Fruit fly (Drosophila melanogaster) whole organism, embryonic: ENCODE measurements around the gene CG17855.

Experiments used
- BtbVII ChIP-seq: fragments of 200-800 bp; sonication (Bioruptor generic); optimal IDR thresholded peaks from 3 replicates; lab custom pipeline; 2017; ENCODE audit warnings: missing biosample characterization, mild to moderate bottlenecking, missing genetic modification characterization
- CG1603 ChIP-seq: fragments of 200-800 bp; sonication (Bioruptor generic); optimal IDR thresholded peaks from 2 replicates; lab custom pipeline; 2019; ENCODE audit warnings: missing biosample characterization, mild to moderate bottlenecking, missing genetic modification characterization, moderate library complexity
- CG18599 ChIP-seq: fragments of 200-800 bp; sonication (Bioruptor generic); optimal IDR thresholded peaks from 3 replicates; lab custom pipeline; 2017; ENCODE audit warnings: missing biosample characterization, missing genetic modification characterization, mild to moderate bottlenecking, moderate library complexity, missing genetic modification reagents
- CG2116 ChIP-seq: fragments of 200-800 bp; sonication (Bioruptor generic); optimal IDR thresholded peaks from 3 replicates; lab custom pipeline; 2018; ENCODE audit warnings: missing biosample characterization, mild to moderate bottlenecking, missing genetic modification characterization
- CG2678 ChIP-seq: fragments of 200-800 bp; sonication (Bioruptor generic); optimal IDR thresholded peaks from 3 replicates; lab custom pipeline; 2019; ENCODE audit warnings: missing biosample characterization, mild to moderate bottlenecking, missing genetic modification characterization, moderate library complexity
- CG2875 ChIP-seq: fragments of 200-800 bp; sonication (Bioruptor generic); optimal IDR thresholded peaks from 2 replicates; lab custom pipeline; 2017; ENCODE audit warnings: missing biosample characterization, mild to moderate bottlenecking, missing genetic modification characterization, missing genetic modification reagents
- CG5245 ChIP-seq: fragments of 200-800 bp; sonication (Bioruptor generic); optimal IDR thresholded peaks from 3 replicates; lab custom pipeline; 2016; ENCODE audit warnings: missing biosample characterization, missing genetic modification characterization
- CG7357 ChIP-seq: fragments of 200-800 bp; sonication (Bioruptor generic); IDR thresholded peaks from 3 replicates; pipeline ENCODE4 v1.3.6; 2022; ENCODE audit warnings: missing biosample characterization, missing genetic modification characterization
- Camta ChIP-seq: fragments of 200-800 bp; sonication (Bioruptor generic); optimal IDR thresholded peaks from 2 replicates; lab custom pipeline; 2016; ENCODE audit warnings: missing biosample characterization, missing genetic modification characterization
- Dek ChIP-seq: fragments of 200-800 bp; sonication (Bioruptor generic); optimal IDR thresholded peaks from 3 replicates; lab custom pipeline; 2019; ENCODE audit warnings: missing biosample characterization, mild to moderate bottlenecking, missing genetic modification characterization, moderate library complexity
- Dll ChIP-seq: fragments of 200-800 bp; sonication (Bioruptor generic); IDR thresholded peaks from 4 replicates; pipeline ENCODE4 v1.3.6; 2022; ENCODE audit warnings: missing biosample characterization, missing genetic modification characterization; ENCODE audit not compliant: partially characterized antibody
- Doc3 ChIP-seq: fragments of 200-800 bp; sonication (Bioruptor generic); IDR thresholded peaks from 3 replicates; pipeline ENCODE4 v1.3.6; 2022; ENCODE audit warnings: missing biosample characterization, missing genetic modification characterization; ENCODE audit not compliant: partially characterized antibody
- E2f1 ChIP-seq: fragments of 200-800 bp; sonication (Bioruptor generic); IDR thresholded peaks from 2 replicates; pipeline ENCODE4 v1.3.6; 2022; ENCODE audit warnings: missing biosample characterization, missing genetic modification characterization
- E2f2 ChIP-seq: fragments of 200-800 bp; sonication (Bioruptor generic); IDR thresholded peaks from 2 replicates; pipeline ENCODE4 v1.3.6; 2022; ENCODE audit warnings: missing biosample characterization, missing genetic modification characterization
- HmgD ChIP-seq: fragments of 200-800 bp; sonication (Bioruptor generic); optimal IDR thresholded peaks from 3 replicates; lab custom pipeline; 2016; ENCODE audit warnings: missing biosample characterization, missing genetic modification characterization
- Meics ChIP-seq: fragments of 200-800 bp; sonication (Bioruptor generic); optimal IDR thresholded peaks from 2 replicates; lab custom pipeline; 2017; ENCODE audit warnings: missing biosample characterization, mild to moderate bottlenecking, missing genetic modification characterization
- NfI ChIP-seq: fragments of 200-800 bp; sonication (Bioruptor generic); optimal IDR thresholded peaks from 3 replicates; lab custom pipeline; 2018; ENCODE audit warnings: missing biosample characterization, mild to moderate bottlenecking, missing genetic modification characterization, moderate library complexity
- Opbp ChIP-seq: fragments of 200-800 bp; sonication (Bioruptor generic); IDR thresholded peaks from 3 replicates; pipeline ENCODE4 v1.3.6; 2022; ENCODE audit warnings: missing biosample characterization, missing genetic modification characterization; ENCODE audit not compliant: partially characterized antibody
- Pdp1 ChIP-seq, 2 experiments: fragments of 200-800 bp; sonication (Bioruptor generic); optimal IDR thresholded peaks; 3 replicates each; lab custom pipeline; 2016; ENCODE audit warnings: missing biosample characterization in 2 of 2, missing genetic modification characterization in 2 of 2, mild to moderate bottlenecking in 1 of 2, moderate library complexity in 1 of 2
- Six4 ChIP-seq: fragments of 200-800 bp; sonication (Bioruptor generic); optimal IDR thresholded peaks from 2 replicates; lab custom pipeline; 2016; ENCODE audit warnings: missing biosample characterization, missing genetic modification characterization
- amos ChIP-seq: fragments of 200-800 bp; sonication (Bioruptor generic); IDR thresholded peaks from 2 replicates; pipeline ENCODE4 v1.3.6; 2022; ENCODE audit warnings: missing biosample characterization, missing genetic modification characterization; ENCODE audit not compliant: partially characterized antibody
- cas ChIP-seq: fragments of 200-800 bp; sonication (Bioruptor generic); IDR thresholded peaks from 2 replicates; pipeline ENCODE4 v1.3.6; 2022; ENCODE audit warnings: missing biosample characterization, missing genetic modification characterization
- dati ChIP-seq: fragments of 200-800 bp; sonication (Bioruptor generic); IDR thresholded peaks from 2 replicates; pipeline ENCODE4 v1.3.6; 2022; ENCODE audit warnings: missing biosample characterization, missing genetic modification characterization
- exex ChIP-seq: fragments of 200-800 bp; sonication (Bioruptor generic); optimal IDR thresholded peaks from 4 replicates; lab custom pipeline; 2018; ENCODE audit warnings: missing biosample characterization, mild to moderate bottlenecking, missing genetic modification characterization, moderate library complexity
- fd64A ChIP-seq: fragments of 200-800 bp; sonication (Bioruptor generic); optimal IDR thresholded peaks from 3 replicates; lab custom pipeline; 2018; ENCODE audit warnings: missing biosample characterization, mild to moderate bottlenecking, missing genetic modification characterization
- gro ChIP-seq: fragments of 200-800 bp; sonication (Bioruptor generic); optimal IDR thresholded peaks from 2 replicates; lab custom pipeline; 2016; ENCODE audit warnings: missing biosample characterization, missing genetic modification characterization
- gt ChIP-seq: fragments of 200-800 bp; sonication (Bioruptor generic); IDR thresholded peaks from 2 replicates; pipeline ENCODE4 v1.3.6; 2022; ENCODE audit warnings: missing biosample characterization, missing genetic modification characterization
- kah ChIP-seq: fragments of 200-800 bp; sonication (Bioruptor generic); optimal IDR thresholded peaks from 2 replicates; lab custom pipeline; 2018; ENCODE audit warnings: missing biosample characterization, mild to moderate bottlenecking, missing genetic modification characterization
- kni ChIP-seq: fragments of 200-800 bp; sonication (Bioruptor generic); optimal IDR thresholded peaks from 3 replicates; lab custom pipeline; 2017; ENCODE audit warnings: mild to moderate bottlenecking, missing biosample characterization, missing genetic modification reagents, missing genetic modification characterization
- lola ChIP-seq, 3 experiments: fragments of >200 bp in 2 of 3; fragments of 200-800 bp in 1 of 3; sonication (Bioruptor generic) in 1 of 3; optimal IDR thresholded peaks; 2 replicates each; lab custom pipeline; 2017 to 2019; ENCODE audit warnings: missing biosample characterization in 3 of 3, missing genetic modification characterization in 3 of 3, mild to moderate bottlenecking in 1 of 3, moderate library complexity in 1 of 3
- lov ChIP-seq, 2 experiments: fragments of 200-800 bp in 1 of 2; fragments of >200 bp in 1 of 2; sonication (Bioruptor generic) in 1 of 2; IDR thresholded peaks in 1 of 2; optimal IDR thresholded peaks in 1 of 2; 2 replicates in 1 of 2; 3 replicates in 1 of 2; pipeline versions ENCODE4 v1.3.6 to Lab custom; 2017 to 2022; ENCODE audit warnings: missing biosample characterization in 1 of 2, missing genetic modification characterization in 1 of 2
- row ChIP-seq: fragments of 200-800 bp; sonication (Bioruptor generic); IDR thresholded peaks from 3 replicates; pipeline ENCODE4 v1.3.6; 2022; ENCODE audit warnings: missing biosample characterization, missing genetic modification characterization
- tio ChIP-seq: fragments of 200-800 bp; sonication (Bioruptor generic); optimal IDR thresholded peaks from 2 replicates; lab custom pipeline; 2017; ENCODE audit warnings: missing biosample characterization, missing genetic modification characterization, inconsistent platforms
- wek ChIP-seq: fragments of 200-800 bp; sonication (Bioruptor generic); optimal IDR thresholded peaks from 3 replicates; lab custom pipeline; 2018; ENCODE audit warnings: missing biosample characterization, mild to moderate bottlenecking, missing genetic modification characterization, moderate library complexity

CG17855 gene

DNA sequence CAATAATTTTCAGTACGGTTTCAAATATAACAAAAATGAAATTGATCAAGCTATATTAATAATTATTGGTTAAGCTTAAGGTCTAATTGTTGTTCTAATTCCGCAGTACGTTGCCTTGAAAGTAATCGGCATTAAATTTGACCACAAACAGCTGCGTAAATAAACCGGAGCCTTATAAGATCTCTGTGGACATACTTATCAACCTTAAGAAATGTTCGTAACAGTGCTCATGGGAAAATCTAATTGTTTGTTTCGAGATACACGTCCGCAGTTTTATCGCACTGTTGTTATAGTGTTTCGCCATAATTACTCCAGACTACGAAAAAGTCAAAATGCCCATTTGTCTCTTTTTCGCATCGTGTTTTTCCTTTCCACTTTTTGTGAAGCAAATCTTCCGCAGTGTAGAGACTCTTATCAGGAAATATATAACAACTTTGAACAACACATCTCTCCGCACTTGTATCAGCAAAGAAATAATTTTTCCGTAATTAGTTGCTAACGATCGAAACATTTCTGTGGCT, 10.4 kb upstream of the CG17855 start (continued):
- TF ChIP-seq CG18599 (GFP tag; lab: Kevin White, UChicago) (peak; percentile 8), Meics (GFP tag; lab: Kevin White, UChicago) (peak; percentile 34), Pdp1 (GFP tag; optimal IDR thresholded peaks at IDR 0.05; lab: Kevin White, UChicago) (peak in 1 of 2 experiments; percentile 34), CG2116 (GFP tag; lab: Kevin White, UChicago) (no peak)
- TF ChIP-seq, all 482 proteins: peak for 15

dm6 chr2L:9542578-9542977, 2.3 kb downstream of the CG17855 start, which contains the start of gene Cpr30B:
TSS of gene Cpr30B (plus strand) at chr2L:9542878.
- TF ChIP-seq tio (GFP tag; lab: Kevin White, UChicago) (no peak), Dek (tag; lab: Kevin White, UChicago) (no peak), Opbp (GFP tag; lab: Robert Waterston, UW) (no peak), gro (no peak), CG1603 (tag; lab: Kevin White, UChicago) (no peak), wek (GFP tag; lab: Kevin White, UChicago) (no peak), BtbVII (no peak), lola (GFP tag; optimal IDR thresholded peaks at IDR 0.05; lab: Kevin White, UChicago) (no peak), Doc3 (GFP tag; lab: Robert Waterston, UW) (no peak), E2f2 (GFP tag; lab: Robert Waterston, UW) (no peak), amos (no peak), CG2875 (GFP tag; lab: Kevin White, UChicago) (no peak), Dll (no peak), CG7357 (GFP tag; lab: Robert Waterston, UW) (no peak), kah (no peak), Camta (GFP tag; lab: Kevin White, UChicago) (no peak), gt (GFP tag; lab: Robert Waterston, UW) (no peak), fd64A (GFP tag; lab: Kevin White, UChicago) (no peak), CG5245 (GFP tag; lab: Kevin White, UChicago) (no peak)
- TF ChIP-seq, all 482 proteins: peak for 0

DNA sequence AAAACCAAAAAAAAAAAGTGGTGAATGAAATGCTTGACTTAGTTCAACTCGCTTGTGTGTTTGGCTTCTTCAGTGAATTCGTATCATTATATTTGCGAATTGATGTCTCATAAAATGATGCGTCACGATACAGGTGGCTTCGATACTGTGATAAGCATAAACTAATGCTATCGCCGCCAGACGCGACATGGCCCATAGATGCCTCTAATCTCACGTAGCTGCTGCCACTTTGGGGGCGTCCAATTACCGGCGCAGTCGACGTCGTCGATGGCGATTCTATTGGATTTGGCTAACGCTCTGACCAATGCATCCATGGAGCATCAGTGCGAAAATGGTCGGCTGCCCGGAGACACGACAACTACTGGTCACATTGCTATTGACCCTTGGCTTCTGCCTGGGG, 3.5 kb downstream of the CG17855 start, which contains the start of gene CG13113:
TSS of gene CG13113 (plus strand) at position 301 of the 400 bp plus-strand sequence.
- TF ChIP-seq cas (GFP tag; lab: Robert Waterston, UW) (no peak), Six4 (GFP tag; lab: Kevin White, UChicago) (no peak), HmgD (GFP tag; lab: Kevin White, UChicago) (no peak), dati (no peak), row (no peak), lov (optimal IDR thresholded peaks at IDR 0.05; lab: Kevin White, UChicago) (no peak), lov (GFP tag; IDR thresholded peaks at IDR 0.05; lab: Robert Waterston, UW) (no peak), E2f1 (GFP tag; lab: Robert Waterston, UW) (no peak), CG2678 (tag; lab: Kevin White, UChicago) (no peak), exex (tag; lab: Kevin White, UChicago) (no peak), NfI (GFP tag; lab: Kevin White, UChicago) (no peak), kni (GFP tag; lab: Kevin White, UChicago) (no peak), wek (GFP tag; lab: Kevin White, UChicago) (no peak), fd64A (GFP tag; lab: Kevin White, UChicago) (no peak)
